Fruit fly (Drosophila melanogaster): Measurements from ENCODE around the gene PolA2.

PolA2 gene

DNA sequence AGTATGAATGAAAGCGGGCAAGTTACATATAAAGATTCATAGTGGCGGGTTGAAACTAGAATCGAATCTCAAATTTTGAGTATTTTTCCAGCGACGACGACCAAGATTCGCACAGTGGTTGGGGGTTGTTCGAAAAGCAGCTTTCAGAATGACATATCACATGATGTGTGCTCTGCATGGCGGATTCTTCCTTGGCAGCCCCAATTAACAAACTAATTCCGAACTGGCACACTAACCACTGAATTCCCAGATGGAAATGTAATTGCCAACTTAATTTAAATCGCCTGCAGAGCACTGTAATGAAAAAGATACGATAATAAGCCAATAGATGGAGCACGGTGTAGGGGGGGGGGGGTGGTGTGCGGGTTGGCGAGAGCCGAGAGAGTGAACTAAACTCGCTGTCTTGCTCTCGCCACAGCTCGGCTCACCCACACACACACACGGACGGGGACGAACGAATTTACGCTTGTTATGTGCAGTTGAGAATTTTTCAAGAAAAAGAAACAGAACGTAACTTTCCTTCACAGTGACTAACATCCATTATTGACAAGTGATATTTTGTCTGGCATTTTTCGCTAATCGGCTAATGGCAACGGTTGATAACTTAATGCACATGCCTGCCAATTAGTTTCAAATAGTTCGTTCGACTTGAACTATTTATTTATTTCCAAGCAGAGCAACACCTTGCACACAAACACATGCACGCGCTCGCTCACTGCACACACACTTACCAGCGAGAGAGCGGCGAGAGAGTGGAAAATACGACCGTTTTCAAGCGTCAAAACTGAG is 42.3 kb downstream of the PolA2 start (continued):
- TF ChIP-seq Trl (optimal IDR thresholded peaks at IDR 0.05) (peak; percentile 78 to 92), Trl (GFP tag; optimal IDR thresholded peaks at IDR 0.05) (peak; percentile 94), CG4707 (GFP tag; optimal IDR thresholded peaks at IDR 0.05) (peak; percentile 88), luna (GFP tag; optimal IDR thresholded peaks at IDR 0.05) (peak; percentile 89), ems (GFP tag; optimal IDR thresholded peaks at IDR 0.05) (peak; percentile 92), Ets97D (GFP tag; optimal IDR thresholded peaks at IDR 0.05) (peak; percentile 75), dmrt99B (tag; optimal IDR thresholded peaks at IDR 0.05) (peak; percentile 97), CG18764 (GFP tag; optimal IDR thresholded peaks at IDR 0.05) (peak; percentile 91), ase (GFP tag; IDR thresholded peaks at IDR 0.05) (peak; percentile 96), ap (GFP tag; IDR thresholded peaks at IDR 0.05) (peak; percentile 94), Hr51 (GFP tag; optimal IDR thresholded peaks at IDR 0.05) (peak; percentile 92 to 95), bsh (GFP tag; optimal IDR thresholded peaks at IDR 0.05) (peak; percentile 94 to 98), BtbVII (GFP tag; optimal IDR thresholded peaks at IDR 0.05) (peak; percentile 95), gcm2 (GFP tag; optimal IDR thresholded peaks at IDR 0.05) (peak; percentile 89), CG17186 (GFP tag; optimal IDR thresholded peaks at IDR 0.05) (peak; percentile 83), Tbp (GFP tag; optimal IDR thresholded peaks at IDR 0.05) (no peak), CG2889 (GFP tag; IDR thresholded peaks at IDR 0.05) (peak; percentile 97), Oli (tag; optimal IDR thresholded peaks at IDR 0.05) (peak; percentile 97), CG8765 (GFP tag; IDR thresholded peaks at IDR 0.05) (peak; percentile 92), CG11723 (GFP tag; optimal IDR thresholded peaks at IDR 0.05) (peak; percentile 92), D19B (GFP tag; optimal IDR thresholded peaks at IDR 0.05) (peak; percentile 92), Dbx (GFP tag; IDR thresholded peaks at IDR 0.05) (peak; percentile 97), pb (GFP tag; optimal IDR thresholded peaks at IDR 0.05) (peak; percentile 94), lilli (GFP tag; optimal IDR thresholded peaks at IDR 0.05) (peak; percentile 98), CG17802 (tag; optimal IDR thresholded peaks at IDR 0.05) (peak; percentile 78), mirr (GFP tag; optimal IDR thresholded peaks at IDR 0.05) (peak; percentile 87), nerfin-2 (GFP tag; IDR thresholded peaks at IDR 0.05; ENCODE audit: partially characterized antibody) (peak; percentile 62), CG4282 (GFP tag; optimal IDR thresholded peaks at IDR 0.05) (peak; percentile 92), CG32532 (GFP tag; IDR thresholded peaks at IDR 0.05) (peak; percentile 98), CG15011 (GFP tag; optimal IDR thresholded peaks at IDR 0.05) (peak; percentile 91), CG4854 (GFP tag; optimal IDR thresholded peaks at IDR 0.05) (peak; percentile 91), Dfd (GFP tag; optimal IDR thresholded peaks at IDR 0.05) (no peak), fu2 (GFP tag; optimal IDR thresholded peaks at IDR 0.05) (peak; percentile 93), CG13296 (GFP tag; optimal IDR thresholded peaks at IDR 0.05) (peak; percentile 90), cad (GFP tag; optimal IDR thresholded peaks at IDR 0.05) (no peak), CG11696 (GFP tag; IDR thresholded peaks at IDR 0.05) (peak; percentile 91), chn (GFP tag; optimal IDR thresholded peaks at IDR 0.05) (peak; percentile 97), crp (GFP tag; optimal IDR thresholded peaks at IDR 0.05) (peak in 1 of 2 experiments; percentile 68), kni (GFP tag; optimal IDR thresholded peaks at IDR 0.05) (peak; percentile 92), CG13894 (tag; optimal IDR thresholded peaks at IDR 0.05) (peak; percentile 90), Asciz (GFP tag; optimal IDR thresholded peaks at IDR 0.05) (peak; percentile 92), Aef1 (GFP tag; IDR thresholded peaks at IDR 0.05) (peak; percentile 96), CG15479 (GFP tag; optimal IDR thresholded peaks at IDR 0.05) (no peak), Antp (GFP tag; optimal IDR thresholded peaks at IDR 0.05) (peak; percentile 97), CG14667 (GFP tag; IDR thresholded peaks at IDR 0.05) (peak; percentile 95), Meics (GFP tag; optimal IDR thresholded peaks at IDR 0.05) (peak; percentile 97), Eip74EF (GFP tag; optimal IDR thresholded peaks at IDR 0.05) (peak in 1 of 2 experiments; percentile 88), so (GFP tag; IDR thresholded peaks at IDR 0.05) (peak; percentile 96), Kr (GFP tag; optimal IDR thresholded peaks at IDR 0.05) (no peak)

Measured in whole organism, embryonic.